Fruit fly (Drosophila melanogaster): ENCODE results near the gene Girdin.

Girdin gene

dm6 chr3L:3178530-3179096 lies at the start of gene Girdin, which contains the start of gene MnM:
TSS of gene Girdin (plus strand) at chr3L:3178930.
TSS of gene MnM (minus strand) at chr3L:3178580.
- no peak for TF ChIP-seq noc (tag; optimal IDR thresholded peaks at IDR 0.05)

DNA sequence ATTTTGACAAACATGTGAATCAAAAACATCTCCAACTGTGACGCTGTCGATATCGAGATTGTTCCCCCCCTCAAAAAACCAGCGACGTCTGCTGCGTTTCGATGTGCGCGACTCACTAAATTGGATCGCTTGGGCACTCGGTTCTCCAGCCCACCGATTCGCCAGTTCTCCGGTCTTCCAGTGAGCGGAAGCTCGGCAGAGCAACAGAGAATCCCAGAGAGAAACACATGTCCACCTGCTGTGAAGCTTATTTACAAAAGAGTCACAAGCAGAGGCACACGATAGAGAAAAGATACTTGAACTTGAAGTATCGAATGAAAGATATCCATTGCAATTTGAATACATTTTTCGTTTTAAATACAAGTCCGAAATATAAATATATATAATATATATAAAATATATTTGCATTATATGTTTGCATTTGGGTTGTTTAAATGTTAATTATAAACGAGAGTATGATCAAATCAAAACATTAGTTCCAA lies 44.6 kb upstream of the Girdin start:
- peak; percentile 11 for TF ChIP-seq noc (tag; optimal IDR thresholded peaks at IDR 0.05)

DNA sequence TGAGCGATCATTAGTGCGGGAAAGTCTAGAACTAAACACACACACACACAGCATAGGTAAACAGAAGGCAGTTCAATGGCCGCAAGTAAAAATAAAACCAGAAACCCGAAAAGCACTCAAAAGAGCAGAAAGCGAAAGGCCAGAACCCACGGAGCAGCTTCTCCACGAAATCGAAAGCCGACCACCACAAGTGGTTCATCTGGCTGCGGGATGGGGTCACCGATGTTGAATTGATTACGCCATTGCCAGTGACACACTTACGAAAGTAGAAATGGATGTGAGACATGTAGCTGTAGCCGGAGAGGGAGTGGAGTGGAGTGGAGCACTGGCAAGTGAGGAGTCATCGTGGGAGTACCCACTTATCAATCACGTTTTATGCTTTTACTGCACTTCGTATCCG lies 37.3 kb upstream of the Girdin start:
- no peak for TF ChIP-seq noc (tag; optimal IDR thresholded peaks at IDR 0.05)

- TF ChIP-seq noc (tag; optimal IDR thresholded peaks at IDR 0.05) = no peak
These were observed 36.0 kb upstream of the Girdin start for dm6 chr3L:3142516-3143382.

DNA sequence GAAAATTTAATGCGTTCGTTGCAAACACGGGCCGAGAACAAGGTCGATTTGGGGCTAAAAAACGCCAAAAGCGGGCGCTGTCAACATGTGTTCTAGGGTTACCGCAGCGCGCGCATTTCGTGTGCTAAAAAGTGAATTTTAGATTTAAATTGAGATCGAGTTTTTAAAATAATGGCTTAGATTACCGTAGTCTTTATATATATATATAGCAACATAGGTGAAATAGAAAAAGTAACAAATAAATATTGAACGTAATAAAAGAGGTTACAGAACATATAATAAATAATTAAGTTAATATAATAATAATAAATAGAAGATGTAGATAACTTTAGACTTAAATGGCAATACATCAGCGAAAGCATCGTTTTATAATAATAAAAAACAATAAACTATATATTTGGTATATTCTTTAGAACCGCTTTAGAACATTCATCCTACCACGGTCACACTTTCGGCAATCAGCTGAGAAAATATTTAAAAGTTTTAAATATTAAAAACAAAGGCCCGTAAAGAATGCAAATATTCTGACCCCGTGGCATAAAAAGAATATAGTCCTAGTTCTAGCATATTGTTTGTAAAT lies 35.3 kb upstream of the Girdin start, which contains the start of the genes CG11537 and Alg2:
Gene CG11537, minus strand, starts transcription at position 75 of the 580 bp plus-strand sequence.
Gene Alg2, plus strand, starts transcription at position 426 of the 580 bp plus-strand sequence.
- TF ChIP-seq noc (tag; optimal IDR thresholded peaks at IDR 0.05) = no peak

DNA sequence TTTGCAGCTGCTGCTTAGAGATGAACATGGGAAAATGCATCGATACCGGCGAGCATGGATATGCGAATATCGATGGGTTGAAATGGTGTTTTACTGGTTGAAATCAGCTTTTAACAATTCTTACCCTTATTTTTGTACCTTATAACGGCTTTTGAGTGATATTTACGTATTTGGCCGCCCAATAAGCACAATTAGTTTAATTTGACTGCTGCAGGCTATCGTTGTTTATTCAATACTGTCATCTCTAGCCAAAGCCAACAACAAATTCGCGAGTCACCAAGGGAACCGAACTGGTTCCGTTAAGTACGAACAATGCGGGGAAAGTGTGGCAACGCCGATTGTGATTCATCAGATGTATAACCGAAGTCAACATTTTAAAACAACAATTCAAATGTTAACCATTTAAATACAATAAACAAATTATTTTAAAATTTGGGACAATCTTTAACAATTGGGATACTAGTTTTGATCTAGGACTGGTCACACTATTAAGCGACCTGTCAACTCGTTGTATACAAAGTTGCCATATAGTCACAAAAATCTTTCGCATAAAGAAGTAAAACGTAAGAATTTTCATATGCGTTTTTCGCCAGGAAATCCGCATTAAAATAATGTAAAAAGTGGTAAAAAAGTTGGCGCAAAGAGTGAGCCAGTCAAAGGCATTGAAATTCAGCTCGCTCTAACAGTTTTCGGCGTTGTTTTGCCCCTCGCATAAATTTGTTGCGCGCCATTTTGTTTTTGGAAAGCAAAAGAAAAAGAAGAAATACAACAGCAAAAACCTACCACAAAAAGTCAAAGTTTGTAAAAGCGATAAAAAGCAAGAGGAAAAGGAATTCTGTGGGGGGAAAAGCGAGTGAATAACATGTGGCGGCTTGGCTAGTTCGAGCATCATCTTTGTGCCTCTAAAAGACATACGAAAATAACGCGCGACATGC lies 30.3 kb upstream of the Girdin start, which contains the start of the genes Usp5 and BtbVII:
Gene Usp5, minus strand, starts transcription at position 234 of the 935 bp plus-strand sequence.
Gene BtbVII, plus strand, starts transcription at position 522 of the 935 bp plus-strand sequence.
- TF ChIP-seq noc (tag; optimal IDR thresholded peaks at IDR 0.05) = peak; percentile 37

- peak; percentile 60 for TF ChIP-seq noc (tag; optimal IDR thresholded peaks at IDR 0.05)
These were observed 29.5 kb upstream of the Girdin start for dm6 chr3L:3149060-3149872.

- no peak for TF ChIP-seq noc (tag; optimal IDR thresholded peaks at IDR 0.05)
These were observed 28.4 kb upstream of the Girdin start for dm6 chr3L:3150376-3150775.

DNA sequence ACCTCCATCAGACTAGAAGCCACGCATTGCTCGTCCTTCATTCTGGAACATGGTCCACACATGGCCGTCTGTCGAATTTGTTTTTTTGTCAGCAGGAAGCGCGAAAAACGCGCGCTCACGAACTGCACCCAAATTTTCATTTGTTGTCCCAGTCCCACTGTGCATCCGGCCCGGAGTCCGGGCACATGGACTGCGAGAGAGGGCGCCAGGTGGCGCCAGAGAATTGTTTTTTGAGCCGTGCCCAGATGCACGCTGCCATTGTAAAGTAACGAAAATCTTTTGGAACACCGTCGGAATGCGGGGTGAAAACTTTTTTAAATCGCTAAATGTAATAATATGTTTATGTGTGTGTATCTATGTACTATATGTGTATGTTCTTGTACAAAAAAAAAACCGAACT lies 21.1 kb upstream of the Girdin start:
- no peak for TF ChIP-seq noc (tag; optimal IDR thresholded peaks at IDR 0.05)

DNA sequence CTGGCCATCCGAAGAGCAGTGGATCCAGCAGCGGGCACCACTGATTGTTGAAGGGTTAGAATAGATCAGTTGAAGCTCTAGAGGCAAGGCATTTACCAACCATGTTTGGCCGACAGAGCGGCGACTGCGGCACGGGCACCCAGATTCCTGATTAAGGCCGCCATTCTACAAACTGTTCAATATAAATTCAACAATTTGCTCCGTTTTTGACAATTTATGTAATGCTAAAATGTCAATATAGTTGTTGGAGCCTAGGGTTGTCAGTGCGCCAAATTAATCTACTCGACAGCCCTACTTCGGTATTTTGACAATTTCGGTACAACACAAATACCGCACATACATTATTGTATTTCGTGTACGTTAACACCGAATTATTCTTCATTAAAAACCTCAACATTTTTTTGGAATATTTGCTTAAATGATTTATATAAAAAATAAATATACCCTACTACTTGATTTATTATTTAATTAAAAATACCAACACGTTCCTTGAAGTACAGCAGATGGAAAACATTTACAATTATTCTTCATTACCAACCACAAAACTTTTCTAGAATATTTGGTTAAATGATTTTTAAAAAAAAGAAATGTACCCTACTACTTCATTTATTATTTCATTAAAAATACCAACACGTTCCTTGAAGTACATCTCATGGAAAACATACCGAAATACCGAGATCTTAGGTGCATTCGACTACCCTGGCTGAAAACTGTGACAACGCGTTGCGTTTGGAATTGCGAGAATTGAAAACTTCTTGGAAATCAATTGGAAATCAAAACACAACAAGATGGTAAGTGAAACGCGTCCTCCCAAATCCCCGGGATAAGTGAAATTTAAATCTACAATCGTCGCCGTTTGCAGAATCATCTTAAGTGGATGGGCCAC lies 19.2 kb upstream of the Girdin start, which contains the start of the genes ND-30 and CG15812:
Gene ND-30, minus strand, starts transcription at position 270 of the 886 bp plus-strand sequence.
Gene CG15812, plus strand, starts transcription at position 683 of the 886 bp plus-strand sequence.
- no peak for TF ChIP-seq noc (tag; optimal IDR thresholded peaks at IDR 0.05)

- TF ChIP-seq noc (tag; optimal IDR thresholded peaks at IDR 0.05) = no peak
These were observed 16.8 kb upstream of the Girdin start, which contains the start of gene rasp for dm6 chr3L:3161968-3162367. TSS of gene rasp (plus strand) at chr3L:3162180.

dm6 chr3L:3162584-3162983 lies 16.1 kb upstream of the Girdin start:
- no peak for TF ChIP-seq noc (tag; optimal IDR thresholded peaks at IDR 0.05)

- peak; percentile 36 for TF ChIP-seq noc (tag; optimal IDR thresholded peaks at IDR 0.05)
These were observed 13.8 kb upstream of the Girdin start, which contains the start of gene CG32280 for dm6 chr3L:3164951-3165350. TSS of gene CG32280 (plus strand) at chr3L:3165181.
